Fruit fly (Drosophila melanogaster): ENCODE results near the gene CG44362.

Gene CG44362

DNA sequence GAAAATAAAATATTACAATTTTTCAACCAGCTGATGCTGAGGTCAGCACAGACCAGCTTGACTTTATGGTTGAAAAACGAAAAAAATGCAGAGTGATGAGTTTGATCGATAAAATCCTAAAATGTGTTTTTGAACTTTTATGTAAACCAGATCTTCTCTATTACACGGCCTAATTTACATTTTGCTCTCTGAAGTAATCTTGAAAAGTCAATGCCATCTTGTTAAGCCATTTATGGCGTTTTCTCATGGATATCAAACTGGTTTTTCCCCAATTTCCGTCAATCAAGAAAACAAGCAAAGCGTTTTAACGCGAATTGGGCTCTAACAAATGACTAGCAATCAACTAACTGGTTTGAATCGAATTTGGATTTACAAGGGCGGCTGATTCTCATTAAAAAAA is 2.1 kb downstream of the CG44362 start:
- TF ChIP-seq topi (GFP tag; optimal IDR thresholded peaks at IDR 0.05): no peak
- no peak for TF ChIP-seq CG16779 (tag; optimal IDR thresholded peaks at IDR 0.05)
- no peak for TF ChIP-seq dac (GFP tag; optimal IDR thresholded peaks at IDR 0.05)
- no peak for TF ChIP-seq fd85E (GFP tag; optimal IDR thresholded peaks at IDR 0.05)
- TF ChIP-seq CG6163 (GFP tag; IDR thresholded peaks at IDR 0.05): no peak
- TF ChIP-seq Hr38 (GFP tag; optimal IDR thresholded peaks at IDR 0.05): no peak
- no peak for TF ChIP-seq CG32006 (GFP tag; optimal IDR thresholded peaks at IDR 0.05)
- no peak for TF ChIP-seq acj6 (GFP tag; optimal IDR thresholded peaks at IDR 0.05)
- TF ChIP-seq Eip93F (GFP tag; optimal IDR thresholded peaks at IDR 0.05): no peak
- TF ChIP-seq CG8119 (GFP tag; IDR thresholded peaks at IDR 0.05): no peak
- TF ChIP-seq CG8632 (GFP tag; optimal IDR thresholded peaks at IDR 0.05): no peak

DNA sequence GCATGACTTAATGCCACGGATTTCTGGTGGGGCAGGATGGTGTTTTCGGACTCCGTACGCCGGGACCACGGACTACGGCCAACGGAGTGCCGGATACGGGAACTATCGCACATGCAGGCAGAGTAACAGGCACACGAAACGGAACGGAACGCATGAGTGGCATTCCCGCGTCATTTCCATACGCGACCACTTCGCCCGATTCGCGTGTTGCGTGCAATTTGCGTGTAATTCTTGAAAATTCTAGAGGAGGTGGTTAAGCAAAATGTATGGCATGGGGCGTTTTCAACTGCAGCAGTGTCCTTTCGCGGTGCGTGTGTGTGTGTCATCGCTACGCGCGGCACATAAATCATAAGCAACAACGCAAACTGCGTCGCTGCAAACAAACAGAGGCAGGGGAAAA is 2.9 kb downstream of the CG44362 start:
- TF ChIP-seq Blimp-1 (GFP tag; optimal IDR thresholded peaks at IDR 0.05) (no peak), Smox (GFP tag; optimal IDR thresholded peaks at IDR 0.05) (no peak), CG6276 (GFP tag; optimal IDR thresholded peaks at IDR 0.05) (no peak), ss (GFP tag; optimal IDR thresholded peaks at IDR 0.05) (peak in 1 of 2 experiments; percentile 86), svp (GFP tag) (no peak), CG1621 (tag; optimal IDR thresholded peaks at IDR 0.05) (peak; percentile 19), CG6163 (GFP tag; IDR thresholded peaks at IDR 0.05) (no peak), CG31627 (GFP tag; optimal IDR thresholded peaks at IDR 0.05) (no peak)

DNA sequence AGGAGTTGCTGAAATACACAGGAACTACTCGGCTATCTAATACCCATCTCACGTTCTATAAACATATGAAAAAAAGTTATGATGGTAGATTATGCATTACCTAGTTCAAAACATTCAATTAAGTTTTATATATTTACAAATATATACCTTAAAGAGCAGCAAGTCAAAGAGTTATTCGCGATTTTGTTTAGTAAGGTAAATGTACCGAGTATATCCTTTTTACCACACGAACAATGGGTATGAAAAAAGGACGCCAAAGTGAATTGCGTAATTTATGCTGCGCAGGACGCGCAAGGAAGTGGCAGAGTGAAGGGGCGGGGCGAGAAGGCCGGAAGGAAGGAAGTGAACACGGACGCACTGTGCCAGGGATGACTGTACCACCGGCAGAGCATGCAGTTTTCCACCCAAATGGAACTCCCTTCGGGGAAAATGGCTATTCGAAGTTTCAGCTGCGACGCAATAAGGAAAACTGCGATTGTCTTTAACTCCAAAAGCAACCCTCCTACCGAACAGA is 3.4 kb downstream of the CG44362 start:
- TF ChIP-seq Eip78C (GFP tag) (peak; percentile 39), CG3919 (GFP tag; optimal IDR thresholded peaks at IDR 0.05) (no peak), svp (GFP tag) (peak; percentile 0)

DNA sequence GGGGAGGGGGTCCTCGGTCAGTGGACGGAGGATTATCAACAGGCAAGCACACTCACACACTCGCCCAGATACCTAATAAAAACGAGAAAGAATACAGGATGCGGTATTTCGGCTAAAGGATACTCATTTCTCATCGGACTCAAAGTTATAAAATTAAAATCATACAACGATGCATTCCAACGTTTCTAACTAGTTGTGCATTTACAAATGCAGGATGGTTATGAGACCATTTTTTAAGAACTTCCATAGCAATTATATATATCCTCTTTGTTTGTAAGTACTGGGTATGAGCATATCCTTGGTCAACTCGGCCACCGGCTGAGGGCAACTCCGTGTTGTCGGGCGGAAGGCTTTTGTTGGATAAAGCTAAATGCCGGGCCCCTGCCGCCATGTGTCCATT is 5.0 kb downstream of the CG44362 start:
- no peak for TF ChIP-seq CG1621 (tag; optimal IDR thresholded peaks at IDR 0.05)
- no peak for TF ChIP-seq CG8119 (GFP tag; IDR thresholded peaks at IDR 0.05)
- TF ChIP-seq eg (GFP tag; IDR thresholded peaks at IDR 0.05): no peak
- TF ChIP-seq CG16779 (tag; optimal IDR thresholded peaks at IDR 0.05): no peak
- no peak for TF ChIP-seq lz (GFP tag; optimal IDR thresholded peaks at IDR 0.05)
- no peak for TF ChIP-seq CG11762 (GFP tag; optimal IDR thresholded peaks at IDR 0.05; ENCODE audit: insufficient read depth)
- TF ChIP-seq Gug (GFP tag; IDR thresholded peaks at IDR 0.05): no peak
- no peak for TF ChIP-seq vri (GFP tag; optimal IDR thresholded peaks at IDR 0.05)
- no peak for TF ChIP-seq CG11294 (GFP tag; IDR thresholded peaks at IDR 0.05)
- TF ChIP-seq Smox (GFP tag; optimal IDR thresholded peaks at IDR 0.05): no peak
- peak; percentile 15 for TF ChIP-seq esn (GFP tag; optimal IDR thresholded peaks at IDR 0.05)
- peak; percentile 32 for TF ChIP-seq svp (GFP tag)
- no peak for TF ChIP-seq dsx (GFP tag; optimal IDR thresholded peaks at IDR 0.05; ENCODE audit: poor library complexity, severe bottlenecking)
- TF ChIP-seq CG6276 (GFP tag; optimal IDR thresholded peaks at IDR 0.05): no peak
- no peak for TF ChIP-seq Lpt (GFP tag; optimal IDR thresholded peaks at IDR 0.05)
- no peak for TF ChIP-seq pdm3 (GFP tag; optimal IDR thresholded peaks at IDR 0.05)
- peak; percentile 6 for TF ChIP-seq CG31627 (GFP tag; optimal IDR thresholded peaks at IDR 0.05)
- TF ChIP-seq CG6854 (GFP tag; optimal IDR thresholded peaks at IDR 0.05): no peak
- no peak for TF ChIP-seq Sox15 (GFP tag; optimal IDR thresholded peaks at IDR 0.05)
- no peak for TF ChIP-seq OdsH (GFP tag; optimal IDR thresholded peaks at IDR 0.05)
- no peak for TF ChIP-seq CG10631 (GFP tag; optimal IDR thresholded peaks at IDR 0.05)
- TF ChIP-seq CG10669 (GFP tag; optimal IDR thresholded peaks at IDR 0.05): no peak
- TF ChIP-seq spab (GFP tag; optimal IDR thresholded peaks at IDR 0.05): no peak
- no peak for TF ChIP-seq Sox102F (GFP tag; optimal IDR thresholded peaks at IDR 0.05)
- no peak for TF ChIP-seq CG11902 (GFP tag; optimal IDR thresholded peaks at IDR 0.05)
- no peak for TF ChIP-seq CG4318 (GFP tag; optimal IDR thresholded peaks at IDR 0.05)
- peak; percentile 12 for TF ChIP-seq Met (GFP tag; optimal IDR thresholded peaks at IDR 0.05)
- no peak for TF ChIP-seq CG32006 (GFP tag; optimal IDR thresholded peaks at IDR 0.05)
- TF ChIP-seq Eip78C (GFP tag): peak; percentile 62
- no peak for TF ChIP-seq fd59A (GFP tag; optimal IDR thresholded peaks at IDR 0.05)
- no peak for TF ChIP-seq CG8319 (GFP tag; optimal IDR thresholded peaks at IDR 0.05)
- TF ChIP-seq CG6808 (GFP tag; optimal IDR thresholded peaks at IDR 0.05): no peak
- no peak for TF ChIP-seq Hr39 (GFP tag; optimal IDR thresholded peaks at IDR 0.05)
- no peak for TF ChIP-seq CG6792 (GFP tag; optimal IDR thresholded peaks at IDR 0.05)
- TF ChIP-seq Ets96B (tag; optimal IDR thresholded peaks at IDR 0.05): no peak
- no peak for TF ChIP-seq acj6 (GFP tag; optimal IDR thresholded peaks at IDR 0.05)
